Fruit fly (Drosophila melanogaster): ENCODE measurements around the gene Sap47.
A peak's percentile ranks its signal among the peaks of the same experiment; 100 is the strongest.

Sap47 gene

dm6 chr3R:15899650-15900049 lies 35.2 kb upstream of the Sap47 start (continued):
- TF ChIP-seq Drgx (GFP tag; IDR thresholded peaks at IDR 0.05), result peak; percentile 48
- no peak for TF ChIP-seq CG34422 (GFP tag; IDR thresholded peaks at IDR 0.05)
- no peak for TF ChIP-seq sima (GFP tag; optimal IDR thresholded peaks at IDR 0.05)
- no peak for TF ChIP-seq dysf (GFP tag; IDR thresholded peaks at IDR 0.05)
- no peak for TF ChIP-seq Fer3 (tag; optimal IDR thresholded peaks at IDR 0.05)
- TF ChIP-seq CG18599 (GFP tag; optimal IDR thresholded peaks at IDR 0.05), result peak; percentile 38
- TF ChIP-seq CG14860 (GFP tag; IDR thresholded peaks at IDR 0.05; ENCODE audit: partially characterized antibody), result no peak
- no peak for TF ChIP-seq cas (GFP tag; IDR thresholded peaks at IDR 0.05)
- no peak for TF ChIP-seq Dad (GFP tag; optimal IDR thresholded peaks at IDR 0.05)
- TF ChIP-seq gem (tag; optimal IDR thresholded peaks at IDR 0.05), result peak; percentile 8
- no peak for TF ChIP-seq cg (GFP tag; optimal IDR thresholded peaks at IDR 0.05)
- TF ChIP-seq CG3838 (GFP tag; optimal IDR thresholded peaks at IDR 0.05), result no peak
- no peak for TF ChIP-seq Dek (tag; optimal IDR thresholded peaks at IDR 0.05)
- TF ChIP-seq kay (GFP tag; optimal IDR thresholded peaks at IDR 0.05), result no peak
- no peak for TF ChIP-seq yki (optimal IDR thresholded peaks at IDR 0.05)
- no peak for TF ChIP-seq ind (GFP tag; optimal IDR thresholded peaks at IDR 0.05)
- TF ChIP-seq sim (GFP tag; IDR thresholded peaks at IDR 0.05), result no peak
- TF ChIP-seq Hmr (GFP tag; optimal IDR thresholded peaks at IDR 0.05), result peak; percentile 8
- TF ChIP-seq sens (GFP tag), result peak; percentile 51
- no peak for TF ChIP-seq CG31365 (tag; optimal IDR thresholded peaks at IDR 0.05)
- no peak for TF ChIP-seq Elba2 (GFP tag; optimal IDR thresholded peaks at IDR 0.05)
- no peak for TF ChIP-seq Dll (GFP tag; IDR thresholded peaks at IDR 0.05; ENCODE audit: partially characterized antibody)
- TF ChIP-seq CG9876 (GFP tag; optimal IDR thresholded peaks at IDR 0.05), result no peak
- TF ChIP-seq CG4404 (GFP tag; IDR thresholded peaks at IDR 0.05), result no peak
- peak; percentile 15 for TF ChIP-seq Sox102F (GFP tag; optimal IDR thresholded peaks at IDR 0.05)
- no peak for TF ChIP-seq Taf1 (GFP tag; IDR thresholded peaks at IDR 0.05)
- TF ChIP-seq zf30C (GFP tag; optimal IDR thresholded peaks at IDR 0.05), result no peak
- TF ChIP-seq CG14050 (GFP tag; IDR thresholded peaks at IDR 0.05), result no peak
- no peak for TF ChIP-seq CG17359 (tag; optimal IDR thresholded peaks at IDR 0.05)
- TF ChIP-seq Sry-β (GFP tag; optimal IDR thresholded peaks at IDR 0.05), result no peak
- TF ChIP-seq CG8281 (tag; optimal IDR thresholded peaks at IDR 0.05), result no peak
- no peak for TF ChIP-seq insv (GFP tag; optimal IDR thresholded peaks at IDR 0.05)
- TF ChIP-seq Aef1 (GFP tag; IDR thresholded peaks at IDR 0.05), result no peak
- no peak for TF ChIP-seq CG2712 (tag; optimal IDR thresholded peaks at IDR 0.05)
- no peak for TF ChIP-seq bbx (GFP tag; IDR thresholded peaks at IDR 0.05; ENCODE audit: partially characterized antibody)
- TF ChIP-seq Med (GFP tag), result peak; percentile 76
- no peak for TF ChIP-seq unc-4 (GFP tag; IDR thresholded peaks at IDR 0.05; ENCODE audit: partially characterized antibody)
- TF ChIP-seq dmrt99B (tag; optimal IDR thresholded peaks at IDR 0.05), result peak; percentile 9
- TF ChIP-seq Chrac-16 (GFP tag; optimal IDR thresholded peaks at IDR 0.05), result no peak
- no peak for TF ChIP-seq maf-S (GFP tag; optimal IDR thresholded peaks at IDR 0.05)
- peak; percentile 31 for TF ChIP-seq lab (GFP tag; optimal IDR thresholded peaks at IDR 0.05)
- no peak for TF ChIP-seq CG7839 (tag; optimal IDR thresholded peaks at IDR 0.05)
- TF ChIP-seq D19B (GFP tag; optimal IDR thresholded peaks at IDR 0.05), result no peak
- TF ChIP-seq Rfx (GFP tag; IDR thresholded peaks at IDR 0.05), result peak; percentile 5; the same call in 1 of the 2 replicates
- no peak for TF ChIP-seq CG9609 (GFP tag; optimal IDR thresholded peaks at IDR 0.05)
- TF ChIP-seq unpg (GFP tag; optimal IDR thresholded peaks at IDR 0.05), result no peak
- TF ChIP-seq shn (GFP tag; optimal IDR thresholded peaks at IDR 0.05), result no peak
- peak in 1 of 2 experiments; percentile 13 for TF ChIP-seq bsh (GFP tag; optimal IDR thresholded peaks at IDR 0.05)
- TF ChIP-seq dan (GFP tag; IDR thresholded peaks at IDR 0.05), result no peak
- TF ChIP-seq CoRest (tag; optimal IDR thresholded peaks at IDR 0.05), result no peak
- TF ChIP-seq disco-r (GFP tag; optimal IDR thresholded peaks at IDR 0.05), result no peak
- no peak for TF ChIP-seq CG6654 (GFP tag; optimal IDR thresholded peaks at IDR 0.05)

Measured in whole organism, embryonic.